Fruit fly (Drosophila melanogaster): ENCODE data around the gene CG6511.
A peak's percentile ranks its signal among the peaks of the same experiment; 100 is the strongest.

Gene CG6511

DNA sequence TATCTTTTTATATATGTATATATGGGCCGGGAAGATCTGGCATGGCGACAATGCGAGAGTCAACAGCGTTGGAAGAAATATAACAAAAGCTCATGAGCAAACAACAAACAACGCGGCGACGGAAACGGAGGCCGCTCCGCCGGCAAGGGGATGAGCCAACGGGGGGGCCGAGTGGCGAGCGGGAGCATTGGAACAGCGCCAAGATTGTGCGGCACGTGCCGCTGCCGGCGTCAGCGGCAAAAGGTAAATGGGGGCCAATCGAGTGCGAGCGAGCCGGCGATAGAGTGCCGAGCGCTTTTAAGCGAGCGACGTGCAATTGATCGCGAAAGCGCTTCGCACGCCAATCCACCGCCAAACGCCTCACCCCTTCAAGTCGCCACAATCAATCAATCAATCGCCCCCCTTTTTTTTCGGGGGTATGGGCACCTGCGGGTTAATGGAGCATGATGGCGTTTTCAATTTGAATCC is 24.6 kb upstream of the CG6511 start (continued):
- no peak for TF ChIP-seq Sox15 (GFP tag; optimal IDR thresholded peaks at IDR 0.05)
- peak; percentile 67; the same call in 2 of the 3 replicates for TF ChIP-seq CG6163 (GFP tag; IDR thresholded peaks at IDR 0.05)
- peak; percentile 18 for TF ChIP-seq pdm3 (GFP tag; optimal IDR thresholded peaks at IDR 0.05)

DNA sequence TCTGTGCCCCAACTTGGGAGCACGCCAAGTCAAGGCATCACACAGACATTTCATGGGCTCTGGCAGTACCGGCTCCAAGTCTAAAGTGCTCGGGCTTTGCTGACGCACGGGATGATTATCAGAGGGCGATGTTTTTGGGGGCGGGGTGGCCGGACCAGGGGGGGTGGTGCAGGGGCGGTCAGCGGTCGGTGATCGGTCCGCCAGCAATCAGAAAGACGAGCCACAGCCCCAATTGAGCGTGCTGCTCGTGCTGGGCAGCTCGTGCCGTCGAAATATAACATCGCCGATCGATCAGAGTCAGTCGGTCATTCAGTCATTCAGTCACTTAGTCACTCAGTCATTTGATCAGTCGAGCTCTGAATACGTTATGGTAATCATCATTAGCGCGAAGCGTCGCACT is 23.3 kb upstream of the CG6511 start:
- TF ChIP-seq CG8319 (GFP tag; optimal IDR thresholded peaks at IDR 0.05) (no peak), svp (GFP tag) (no peak), CG16779 (tag; optimal IDR thresholded peaks at IDR 0.05) (peak; percentile 32), net (GFP tag; optimal IDR thresholded peaks at IDR 0.05) (no peak), CG6808 (GFP tag; optimal IDR thresholded peaks at IDR 0.05) (peak; percentile 45), CG10669 (GFP tag; optimal IDR thresholded peaks at IDR 0.05) (peak; percentile 18), lz (GFP tag; optimal IDR thresholded peaks at IDR 0.05) (no peak), CG6854 (GFP tag; optimal IDR thresholded peaks at IDR 0.05) (peak; percentile 74), Blimp-1 (GFP tag; optimal IDR thresholded peaks at IDR 0.05) (peak; percentile 7), CG15336 (GFP tag; IDR thresholded peaks at IDR 0.05) (no peak), eg (GFP tag; IDR thresholded peaks at IDR 0.05) (peak; percentile 25; the same call in 1 of the 3 replicates), OdsH (GFP tag; optimal IDR thresholded peaks at IDR 0.05) (no peak), CG9139 (GFP tag; optimal IDR thresholded peaks at IDR 0.05) (peak; percentile 61), Hr38 (GFP tag; optimal IDR thresholded peaks at IDR 0.05) (no peak), dac (GFP tag; optimal IDR thresholded peaks at IDR 0.05) (no peak), ss (GFP tag; optimal IDR thresholded peaks at IDR 0.05) (peak; percentile 61 to 80), CG1621 (tag; optimal IDR thresholded peaks at IDR 0.05) (peak; percentile 30), CG11762 (GFP tag; optimal IDR thresholded peaks at IDR 0.05; ENCODE audit: insufficient read depth) (no peak), CG6276 (GFP tag; optimal IDR thresholded peaks at IDR 0.05) (peak; percentile 30)

DNA sequence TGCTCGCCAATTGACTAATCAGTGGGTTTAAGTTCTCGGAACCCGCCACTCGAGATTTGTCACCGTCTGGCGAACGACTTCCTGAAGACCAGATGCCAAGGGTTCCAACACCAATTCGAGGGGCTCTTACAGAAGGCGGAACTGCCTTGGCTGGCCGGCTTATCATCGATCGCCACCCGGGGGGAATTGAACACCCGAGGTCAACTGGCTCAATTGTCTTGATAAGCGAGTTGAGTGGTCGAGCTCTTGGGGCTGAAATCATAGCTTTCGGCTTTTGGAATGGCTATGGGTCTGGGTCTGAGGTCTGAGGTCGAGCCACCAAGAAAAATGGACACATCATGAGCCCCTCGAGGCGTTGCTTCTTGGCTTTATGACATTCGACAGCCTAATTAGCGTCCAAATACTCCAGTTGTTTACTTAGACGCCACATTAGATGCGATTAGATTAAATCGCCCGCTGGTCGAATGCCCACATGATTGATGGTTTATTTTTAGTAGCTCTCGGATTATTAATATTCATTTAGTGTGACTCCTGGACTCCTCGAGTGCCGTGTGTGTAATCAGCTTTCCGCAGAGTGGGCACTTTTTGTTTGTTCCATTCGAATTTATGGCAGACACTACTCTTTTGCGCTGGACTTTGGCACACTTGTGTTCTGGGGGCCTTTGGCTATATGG is 22.5 kb upstream of the CG6511 start:
- 0 out of 3 replicates have a peak, but pooled peaks have one; percentile 18 for TF ChIP-seq CG6163 (GFP tag; IDR thresholded peaks at IDR 0.05)
- TF ChIP-seq vri (GFP tag; optimal IDR thresholded peaks at IDR 0.05): no peak
- TF ChIP-seq svp (GFP tag): peak; percentile 99
- TF ChIP-seq CG32006 (GFP tag; optimal IDR thresholded peaks at IDR 0.05): peak; percentile 19
- peak; percentile 0 for TF ChIP-seq CG6276 (GFP tag; optimal IDR thresholded peaks at IDR 0.05)
- no peak for TF ChIP-seq CG10669 (GFP tag; optimal IDR thresholded peaks at IDR 0.05)
- no peak for TF ChIP-seq ss (GFP tag; optimal IDR thresholded peaks at IDR 0.05)
- TF ChIP-seq fkh (GFP tag; optimal IDR thresholded peaks at IDR 0.05): peak; percentile 87

DNA sequence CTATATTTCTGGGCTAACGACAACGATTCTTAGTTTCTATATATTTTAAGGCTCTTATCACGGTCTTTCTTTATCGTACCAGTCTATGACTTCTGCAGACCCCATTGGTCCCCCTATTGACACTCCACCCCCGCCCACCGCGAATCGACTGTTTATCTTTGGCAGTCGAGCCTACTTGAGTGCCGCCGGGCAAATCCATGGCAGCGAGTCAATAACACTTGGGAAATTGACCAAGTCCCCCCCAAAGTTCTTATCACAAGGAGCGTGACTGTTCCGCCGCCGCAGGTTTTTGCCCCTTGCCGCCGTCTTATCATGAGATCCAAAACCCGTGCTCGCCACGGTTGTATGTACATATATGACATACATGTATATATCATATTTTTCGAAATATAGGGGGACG is 21.5 kb upstream of the CG6511 start:
- no peak for TF ChIP-seq eg (GFP tag; IDR thresholded peaks at IDR 0.05)
- TF ChIP-seq dac (GFP tag; optimal IDR thresholded peaks at IDR 0.05): no peak
- no peak for TF ChIP-seq CG15336 (GFP tag; IDR thresholded peaks at IDR 0.05)
- TF ChIP-seq CG32006 (GFP tag; optimal IDR thresholded peaks at IDR 0.05): no peak
- TF ChIP-seq OdsH (GFP tag; optimal IDR thresholded peaks at IDR 0.05): peak; percentile 2
- TF ChIP-seq lz (GFP tag; optimal IDR thresholded peaks at IDR 0.05): no peak
- no peak for TF ChIP-seq CG6276 (GFP tag; optimal IDR thresholded peaks at IDR 0.05)
- no peak for TF ChIP-seq Sox14 (GFP tag; optimal IDR thresholded peaks at IDR 0.05)
- no peak for TF ChIP-seq Sox102F (GFP tag; optimal IDR thresholded peaks at IDR 0.05)
- no peak for TF ChIP-seq CG9139 (GFP tag; optimal IDR thresholded peaks at IDR 0.05)
- no peak for TF ChIP-seq Hr38 (GFP tag; optimal IDR thresholded peaks at IDR 0.05)
- no peak for TF ChIP-seq ss (GFP tag; optimal IDR thresholded peaks at IDR 0.05)
- TF ChIP-seq Eip93F (GFP tag; optimal IDR thresholded peaks at IDR 0.05): peak; percentile 29
- no peak for TF ChIP-seq CG3919 (GFP tag; optimal IDR thresholded peaks at IDR 0.05)
- TF ChIP-seq spab (GFP tag; optimal IDR thresholded peaks at IDR 0.05): no peak
- no peak for TF ChIP-seq net (GFP tag; optimal IDR thresholded peaks at IDR 0.05)
- no peak for TF ChIP-seq esn (GFP tag; optimal IDR thresholded peaks at IDR 0.05)
- no peak for TF ChIP-seq cyc (GFP tag; optimal IDR thresholded peaks at IDR 0.05)
- TF ChIP-seq Met (GFP tag; optimal IDR thresholded peaks at IDR 0.05): peak; percentile 26
- no peak for TF ChIP-seq fd85E (GFP tag; optimal IDR thresholded peaks at IDR 0.05)
- TF ChIP-seq fkh (GFP tag; optimal IDR thresholded peaks at IDR 0.05): peak; percentile 90
- TF ChIP-seq CG10669 (GFP tag; optimal IDR thresholded peaks at IDR 0.05): no peak
- TF ChIP-seq Eip75B (GFP tag; optimal IDR thresholded peaks at IDR 0.05): no peak
- no peak for TF ChIP-seq CG11902 (GFP tag; optimal IDR thresholded peaks at IDR 0.05)
- no peak for TF ChIP-seq Smox (GFP tag; optimal IDR thresholded peaks at IDR 0.05)
- TF ChIP-seq CG3032 (tag; optimal IDR thresholded peaks at IDR 0.05): no peak
- no peak for TF ChIP-seq Lpt (GFP tag; optimal IDR thresholded peaks at IDR 0.05)
- no peak for TF ChIP-seq CG16779 (tag; optimal IDR thresholded peaks at IDR 0.05)
- TF ChIP-seq fd59A (GFP tag; optimal IDR thresholded peaks at IDR 0.05): no peak
- peak; percentile 32 for TF ChIP-seq Eip78C (GFP tag)
- TF ChIP-seq CG6808 (GFP tag; optimal IDR thresholded peaks at IDR 0.05): no peak
- TF ChIP-seq CG4318 (GFP tag; optimal IDR thresholded peaks at IDR 0.05): no peak
